Worm (Caenorhabditis elegans) whole organism, L3 larva: ENCODE results near the gene F55G1.7.

Experiments
- ZK546.5 ChIP-seq: sonication (generic microtip); optimal IDR thresholded peaks from 2 replicates; lab custom pipeline; 2017; ENCODE audit warnings: missing biosample characterization, missing genetic modification characterization
- aly-2 ChIP-seq: fragments of 150-350 bp; optimal IDR thresholded peaks from 2 replicates; lab custom pipeline; 2014; ENCODE audit warnings: missing biosample characterization, missing genetic modification characterization
- ama-1 ChIP-seq: fragments of 150-350 bp; optimal IDR thresholded peaks from 2 replicates; lab custom pipeline; 2018
- ceh-16 ChIP-seq: sonication (generic microtip); optimal IDR thresholded peaks from 2 replicates; lab custom pipeline; 2017; ENCODE audit warnings: missing biosample characterization, missing genetic modification characterization
- ceh-28 ChIP-seq: fragments of 150-350 bp; optimal IDR thresholded peaks from 2 replicates; lab custom pipeline; 2014; ENCODE audit warnings: missing biosample characterization, missing genetic modification reagents, missing genetic modification characterization
- ceh-82 ChIP-seq: fragments of 150-350 bp; optimal IDR thresholded peaks from 2 replicates; lab custom pipeline; 2014; ENCODE audit warnings: missing biosample characterization, missing genetic modification characterization
- ceh-9 ChIP-seq: sonication (generic microtip); optimal IDR thresholded peaks from 2 replicates; lab custom pipeline; 2018; ENCODE audit warnings: missing biosample characterization, missing genetic modification characterization
- daf-12 ChIP-seq: fragments of 150-350 bp; optimal IDR thresholded peaks from 2 replicates; lab custom pipeline; 2014; ENCODE audit warnings: missing biosample characterization, missing genetic modification reagents, missing genetic modification characterization
- egl-27 ChIP-seq: sonication (generic microtip); optimal IDR thresholded peaks from 4 replicates; lab custom pipeline; 2017; ENCODE audit warnings: missing biosample characterization, missing genetic modification reagents, missing genetic modification characterization
- egl-5 ChIP-seq: fragments of 150-350 bp; optimal IDR thresholded peaks from 2 replicates; lab custom pipeline; 2017; ENCODE audit warnings: missing biosample characterization, missing genetic modification reagents, missing genetic modification characterization, inconsistent platforms
- elt-1 ChIP-seq: fragments of 150-350 bp; optimal IDR thresholded peaks from 2 replicates; lab custom pipeline; 2014; ENCODE audit warnings: missing biosample characterization, missing genetic modification characterization
- elt-2 ChIP-seq: sonication (generic microtip); optimal IDR thresholded peaks from 2 replicates; lab custom pipeline; 2016; ENCODE audit warnings: missing genetic modification reagents, mild to moderate bottlenecking, missing genetic modification characterization, missing compliant biosample characterization
- elt-3 ChIP-seq, 3 experiments: fragments of 150-350 bp in 1 of 3; sonication (generic microtip) in 2 of 3; optimal IDR thresholded peaks; 2 replicates in 2 of 3; 4 replicates in 1 of 3; lab custom pipeline; 2014 to 2017; ENCODE audit warnings: missing biosample characterization in 3 of 3, missing genetic modification characterization in 3 of 3
- eor-1 ChIP-seq, 2 experiments: fragments of 150-350 bp; optimal IDR thresholded peaks; 2 replicates each; lab custom pipeline; 2014 to 2018; ENCODE audit warnings: missing biosample characterization in 2 of 2, missing genetic modification characterization in 2 of 2
- fkh-10 ChIP-seq: sonication (generic microtip); optimal IDR thresholded peaks from 2 replicates; lab custom pipeline; 2017; ENCODE audit warnings: missing biosample characterization, missing genetic modification reagents, missing genetic modification characterization
- fkh-2 ChIP-seq: fragments of 150-350 bp; optimal IDR thresholded peaks from 2 replicates; lab custom pipeline; 2014; ENCODE audit warnings: missing biosample characterization, missing genetic modification reagents, missing genetic modification characterization
- lin-15B ChIP-seq: fragments of 150-350 bp; optimal IDR thresholded peaks from 2 replicates; lab custom pipeline; 2014; ENCODE audit warnings: missing biosample characterization, missing genetic modification characterization
- lsy-12 ChIP-seq: sonication (generic microtip); optimal IDR thresholded peaks from 2 replicates; lab custom pipeline; 2016; ENCODE audit warnings: mild to moderate bottlenecking, missing genetic modification characterization, missing compliant biosample characterization
- mml-1 ChIP-seq: fragments of 150-350 bp; sonication (generic microtip); optimal IDR thresholded peaks from 3 replicates; lab custom pipeline; 2014; ENCODE audit warnings: missing biosample characterization, missing genetic modification characterization
- nhr-11 ChIP-seq: fragments of 150-350 bp; optimal IDR thresholded peaks from 2 replicates; lab custom pipeline; 2014; ENCODE audit warnings: missing biosample characterization, missing genetic modification characterization
- nhr-12 ChIP-seq: fragments of 150-350 bp; optimal IDR thresholded peaks from 2 replicates; lab custom pipeline; 2014; ENCODE audit warnings: missing biosample characterization, missing genetic modification characterization
- nhr-23 ChIP-seq: fragments of 150-350 bp; optimal IDR thresholded peaks from 2 replicates; lab custom pipeline; 2014; ENCODE audit warnings: missing biosample characterization, missing genetic modification reagents, missing genetic modification characterization
- nhr-237 ChIP-seq: fragments of 150-350 bp; optimal IDR thresholded peaks from 2 replicates; lab custom pipeline; 2014; ENCODE audit warnings: missing biosample characterization, missing genetic modification characterization
- nhr-25 ChIP-seq: sonication (generic microtip); optimal IDR thresholded peaks from 2 replicates; lab custom pipeline; 2017; ENCODE audit warnings: missing biosample characterization, missing genetic modification characterization
- nhr-28 ChIP-seq: fragments of 150-350 bp; optimal IDR thresholded peaks from 2 replicates; lab custom pipeline; 2014; ENCODE audit warnings: missing biosample characterization, missing genetic modification characterization
- nhr-43 ChIP-seq: sonication (generic microtip); optimal IDR thresholded peaks from 2 replicates; lab custom pipeline; 2016; ENCODE audit warnings: mild to moderate bottlenecking, missing genetic modification characterization, missing compliant biosample characterization; ENCODE audit not compliant: poor library complexity, severe bottlenecking
- nhr-67 ChIP-seq: fragments of 150-350 bp; optimal IDR thresholded peaks from 2 replicates; lab custom pipeline; 2014; ENCODE audit warnings: missing biosample characterization, missing genetic modification characterization
- pha-4 ChIP-seq: fragments of 150-350 bp; optimal IDR thresholded peaks from 2 replicates; lab custom pipeline; 2014; ENCODE audit warnings: missing biosample characterization, missing genetic modification reagents, missing genetic modification characterization
- pqm-1 ChIP-seq: fragments of 150-350 bp; optimal IDR thresholded peaks from 2 replicates; lab custom pipeline; 2017; ENCODE audit warnings: missing biosample characterization, missing genetic modification characterization, inconsistent platforms
- sea-2 ChIP-seq: fragments of 150-350 bp; sonication (generic microtip); optimal IDR thresholded peaks from 4 replicates; lab custom pipeline; 2014; ENCODE audit warnings: missing biosample characterization, missing genetic modification reagents, missing genetic modification characterization
- skn-1 ChIP-seq: fragments of 150-350 bp; optimal IDR thresholded peaks from 2 replicates; lab custom pipeline; 2014; ENCODE audit warnings: missing biosample characterization, missing genetic modification characterization
- snpc-4 ChIP-seq: fragments of 150-350 bp; optimal IDR thresholded peaks from 2 replicates; lab custom pipeline; 2014; ENCODE audit warnings: missing biosample characterization, missing genetic modification characterization
- unc-39 ChIP-seq: sonication (generic microtip); optimal IDR thresholded peaks from 4 replicates; lab custom pipeline; 2017; ENCODE audit warnings: missing biosample characterization, missing genetic modification characterization
- unc-62 ChIP-seq: fragments of 150-350 bp; sonication (generic microtip); optimal IDR thresholded peaks from 4 replicates; lab custom pipeline; 2014; ENCODE audit warnings: missing biosample characterization, missing genetic modification reagents, missing genetic modification characterization
- zag-1 ChIP-seq: fragments of 150-350 bp; optimal IDR thresholded peaks from 2 replicates; lab custom pipeline; 2014; ENCODE audit warnings: missing biosample characterization, missing genetic modification characterization
- ztf-4 ChIP-seq: fragments of 150-350 bp; optimal IDR thresholded peaks from 2 replicates; lab custom pipeline; 2014; ENCODE audit warnings: missing biosample characterization, missing genetic modification characterization

F55G1.7 gene

ce11 chrIV:7507841-7508509 is 38.3 kb upstream of the F55G1.7 start, which contains the start of the genes vdac-1 and R05G6.5 (continued):
- TF ChIP-seq egl-5 (peak; percentile 71), elt-2 (tag; lab: Kevin White, UChicago) (peak; percentile 87), skn-1 (tag; lab: Kevin White, UChicago) (no peak), fkh-10 (GFP tag; lab: Kevin White, UChicago) (no peak), ama-1 (lab: Kevin White, UChicago) (no peak), sea-2 (GFP tag; lab: Kevin White, UChicago) (no peak), snpc-4 (tag; lab: Kevin White, UChicago) (peak; percentile 73), pha-4 (tag; lab: Kevin White, UChicago) (peak; percentile 86), daf-12 (no peak), lsy-12 (tag; lab: Kevin White, UChicago) (peak; percentile 66), unc-62 (GFP tag; lab: Kevin White, UChicago) (peak; percentile 18), nhr-25 (peak; percentile 84), zag-1 (tag; lab: Kevin White, UChicago) (no peak), nhr-23 (peak; percentile 83), egl-27 (tag; lab: Kevin White, UChicago) (no peak), lin-15B (peak; percentile 90), nhr-237 (tag; lab: Kevin White, UChicago) (no peak), ceh-28 (tag; lab: Kevin White, UChicago) (peak; percentile 42), ceh-82 (no peak), ztf-4 (no peak), ZK546.5 (tag; lab: Kevin White, UChicago) (no peak)

- TF ChIP-seq elt-2 (tag; lab: Kevin White, UChicago) (peak; percentile 37), pqm-1 (tag; lab: Kevin White, UChicago) (no peak), daf-12 (no peak), unc-62 (GFP tag; lab: Kevin White, UChicago) (no peak), snpc-4 (tag; lab: Kevin White, UChicago) (no peak), ama-1 (lab: Kevin White, UChicago) (peak; percentile 83), nhr-23 (peak; percentile 29), lin-15B (peak; percentile 23), mml-1 (tag; lab: Kevin White, UChicago) (no peak), aly-2 (tag; lab: Kevin White, UChicago) (no peak), ceh-9 (tag; lab: Kevin White, UChicago) (no peak), skn-1 (tag; lab: Kevin White, UChicago) (no peak), pha-4 (tag; lab: Kevin White, UChicago) (peak; percentile 66), elt-1 (tag; lab: Kevin White, UChicago) (no peak), nhr-43 (tag; lab: Kevin White, UChicago) (peak; percentile 52), nhr-67 (no peak), nhr-11 (tag; lab: Kevin White, UChicago) (no peak), ceh-16 (tag; lab: Kevin White, UChicago) (no peak), elt-3 (tag; optimal IDR thresholded peaks at IDR 0.05; lab: Kevin White, UChicago) (no peak), eor-1 (tag; optimal IDR thresholded peaks at IDR 0.05; lab: Kevin White, UChicago) (no peak), unc-39 (tag; lab: Kevin White, UChicago) (no peak), nhr-25 (peak; percentile 33)
- TF ChIP-seq, all 47 proteins: peak for 7
These were observed 37.7 kb upstream of the F55G1.7 start for ce11 chrIV:7507305-7507704.

ce11 chrIV:7506711-7507110 is 37.1 kb upstream of the F55G1.7 start:
- TF ChIP-seq eor-1 (tag; optimal IDR thresholded peaks at IDR 0.05; lab: Kevin White, UChicago): no peak
- no peak for TF ChIP-seq ama-1 (lab: Kevin White, UChicago)
- no peak for TF ChIP-seq fkh-2
- TF ChIP-seq snpc-4 (tag; lab: Kevin White, UChicago): no peak
- no peak for TF ChIP-seq nhr-28 (tag; lab: Kevin White, UChicago)
- TF ChIP-seq daf-12: no peak
- TF ChIP-seq nhr-12: no peak
- TF ChIP-seq pha-4 (tag; lab: Kevin White, UChicago): no peak
- TF ChIP-seq fkh-10 (GFP tag; lab: Kevin White, UChicago): no peak
